Worm (Caenorhabditis elegans) whole organism, L3 larva: ENCODE results near the gene Y110A2AL.3.

Source experiments
- R02D3.7 ChIP-seq: fragments of 150-350 bp; optimal IDR thresholded peaks from 2 replicates; lab custom pipeline; 2014; ENCODE audit warnings: missing biosample characterization, missing genetic modification characterization
- elt-3 ChIP-seq, 3 experiments: fragments of 150-350 bp in 1 of 3; sonication (generic microtip) in 2 of 3; optimal IDR thresholded peaks; 2 replicates in 2 of 3; 4 replicates in 1 of 3; lab custom pipeline; 2014 to 2017; ENCODE audit warnings: missing biosample characterization in 3 of 3, missing genetic modification characterization in 3 of 3
- nhr-11 ChIP-seq: fragments of 150-350 bp; optimal IDR thresholded peaks from 2 replicates; lab custom pipeline; 2014; ENCODE audit warnings: missing biosample characterization, missing genetic modification characterization
- nhr-237 ChIP-seq: fragments of 150-350 bp; optimal IDR thresholded peaks from 2 replicates; lab custom pipeline; 2014; ENCODE audit warnings: missing biosample characterization, missing genetic modification characterization
- snpc-4 ChIP-seq: fragments of 150-350 bp; optimal IDR thresholded peaks from 2 replicates; lab custom pipeline; 2014; ENCODE audit warnings: missing biosample characterization, missing genetic modification characterization
- tbx-2 ChIP-seq: sonication (generic microtip); optimal IDR thresholded peaks from 2 replicates; lab custom pipeline; 2016; ENCODE audit warnings: mild to moderate bottlenecking, missing genetic modification characterization, missing compliant biosample characterization
- ztf-4 ChIP-seq: fragments of 150-350 bp; optimal IDR thresholded peaks from 2 replicates; lab custom pipeline; 2014; ENCODE audit warnings: missing biosample characterization, missing genetic modification characterization

DNA sequence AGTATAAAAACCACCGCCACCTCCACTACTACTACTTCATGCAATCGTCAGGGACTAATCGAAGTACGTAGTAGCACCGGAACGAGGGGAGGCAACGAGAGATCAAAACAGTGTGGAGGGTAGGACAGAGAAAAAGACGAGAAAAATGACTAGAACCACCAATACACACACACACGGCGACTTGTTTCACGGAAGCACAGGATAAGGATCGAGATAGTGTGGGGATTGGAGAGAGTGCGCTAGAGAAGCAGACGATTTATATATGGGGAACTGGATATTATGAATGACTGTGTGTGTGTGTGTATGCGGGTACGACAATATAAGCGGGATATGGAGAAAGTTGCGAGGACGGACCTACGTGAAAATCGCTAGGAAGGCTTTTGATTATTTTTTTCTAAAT lies 12.1 kb upstream of the Y110A2AL.3 start:
- no peak for TF ChIP-seq nhr-237 (tag; lab: Kevin White, UChicago)
- no peak for TF ChIP-seq snpc-4 (tag; lab: Kevin White, UChicago)
- TF ChIP-seq R02D3.7 (tag; lab: Kevin White, UChicago): no peak
- no peak for TF ChIP-seq ztf-4 (tag; lab: Kevin White, UChicago)
- no peak for TF ChIP-seq elt-3 (tag; optimal IDR thresholded peaks at IDR 0.05; lab: Kevin White, UChicago)
- TF ChIP-seq tbx-2 (tag; lab: Kevin White, UChicago): no peak
- no peak for TF ChIP-seq nhr-11 (tag; lab: Kevin White, UChicago)
